Worm (Caenorhabditis elegans) whole organism, late embryonic: ENCODE results near the gene ccd-5.
A peak's percentile ranks its signal among the peaks of the same experiment; 100 is the strongest.

ENCODE experiments used
- C08G9.2 ChIP-seq: sonication (generic microtip); optimal IDR thresholded peaks from 2 replicates; lab custom pipeline; 2016; ENCODE audit warnings: mild to moderate bottlenecking, missing genetic modification characterization, moderate library complexity, missing compliant biosample characterization
- F13H6.1 ChIP-seq: sonication (generic microtip); optimal IDR thresholded peaks from 2 replicates; lab custom pipeline; 2016; ENCODE audit warnings: missing genetic modification characterization, missing compliant biosample characterization
- K02D7.2 ChIP-seq: sonication (generic microtip); optimal IDR thresholded peaks from 2 replicates; lab custom pipeline; 2017; ENCODE audit warnings: mild to moderate bottlenecking, missing genetic modification characterization, missing compliant biosample characterization
- K09A11.1 ChIP-seq: sonication (generic microtip); optimal IDR thresholded peaks from 2 replicates; lab custom pipeline; 2017; ENCODE audit warnings: antibody characterized with exemption, mild to moderate bottlenecking, missing genetic modification characterization, missing compliant biosample characterization; ENCODE audit not compliant: insufficient read depth
- T23F11.4 ChIP-seq: fragments of 200-800 bp; sonication (Bioruptor generic); optimal IDR thresholded peaks from 2 replicates; lab custom pipeline; 2018; ENCODE audit warnings: mild to moderate bottlenecking, missing genetic modification characterization, missing compliant biosample characterization
- Y22D7AL.16 ChIP-seq: sonication (generic microtip); optimal IDR thresholded peaks from 2 replicates; lab custom pipeline; 2016; ENCODE audit warnings: missing genetic modification characterization, missing compliant biosample characterization
- ahr-1 ChIP-seq: sonication (generic microtip); optimal IDR thresholded peaks from 2 replicates; lab custom pipeline; 2016; ENCODE audit warnings: missing genetic modification characterization, missing compliant biosample characterization
- ama-1 ChIP-seq: fragments of 150-350 bp; optimal IDR thresholded peaks from 2 replicates; lab custom pipeline; 2014
- ceh-14 ChIP-seq: sonication (generic microtip); optimal IDR thresholded peaks from 2 replicates; lab custom pipeline; 2016; ENCODE audit warnings: missing genotype, missing genetic modification characterization, missing compliant biosample characterization
- ceh-18 ChIP-seq: sonication (generic microtip); optimal IDR thresholded peaks from 2 replicates; lab custom pipeline; 2016; ENCODE audit warnings: missing genetic modification characterization, missing compliant biosample characterization
- ceh-2 ChIP-seq: sonication (generic microtip); optimal IDR thresholded peaks from 2 replicates; lab custom pipeline; 2016; ENCODE audit warnings: missing genotype, missing genetic modification characterization, missing compliant biosample characterization
- ceh-30 ChIP-seq: fragments of 150-350 bp; optimal IDR thresholded peaks from 2 replicates; lab custom pipeline; 2014; ENCODE audit warnings: missing biosample characterization, missing genetic modification characterization
- ceh-34 ChIP-seq: sonication (generic microtip); optimal IDR thresholded peaks from 2 replicates; lab custom pipeline; 2016; ENCODE audit warnings: mild to moderate bottlenecking, missing genetic modification characterization, missing compliant biosample characterization
- ceh-48 ChIP-seq: sonication (generic microtip); optimal IDR thresholded peaks from 2 replicates; lab custom pipeline; 2016; ENCODE audit warnings: missing genetic modification characterization, inconsistent platforms, missing compliant biosample characterization
- dmd-4 ChIP-seq: sonication (generic microtip); optimal IDR thresholded peaks from 2 replicates; lab custom pipeline; 2016; ENCODE audit warnings: borderline replicate concordance, missing genetic modification characterization, missing compliant biosample characterization
- dve-1 ChIP-seq: sonication (generic microtip); optimal IDR thresholded peaks from 2 replicates; lab custom pipeline; 2017; ENCODE audit warnings: antibody characterized with exemption, mild to moderate bottlenecking, missing genetic modification characterization, missing compliant biosample characterization
- elt-2 ChIP-seq: sonication (generic microtip); optimal IDR thresholded peaks from 2 replicates; lab custom pipeline; 2016; ENCODE audit warnings: missing genetic modification reagents, missing genetic modification characterization, missing compliant biosample characterization
- elt-4 ChIP-seq: sonication (generic microtip); optimal IDR thresholded peaks from 2 replicates; lab custom pipeline; 2016; ENCODE audit warnings: missing genetic modification characterization, missing compliant biosample characterization
- fax-1 ChIP-seq: sonication (generic microtip); optimal IDR thresholded peaks from 2 replicates; lab custom pipeline; 2016; ENCODE audit warnings: missing genotype, missing genetic modification characterization, missing compliant biosample characterization
- fkh-10 ChIP-seq: fragments of 150-350 bp; optimal IDR thresholded peaks from 2 replicates; lab custom pipeline; 2014; ENCODE audit warnings: missing biosample characterization, missing genetic modification reagents, missing genetic modification characterization
- fkh-6 ChIP-seq: sonication (generic microtip); optimal IDR thresholded peaks from 2 replicates; lab custom pipeline; 2016; ENCODE audit warnings: missing genetic modification characterization, missing compliant biosample characterization
- gmeb-2 ChIP-seq: sonication (generic microtip); optimal IDR thresholded peaks from 2 replicates; lab custom pipeline; 2016; ENCODE audit warnings: missing genetic modification characterization, inconsistent platforms, missing compliant biosample characterization
- hlh-13 ChIP-seq: fragments of 200-800 bp; sonication (Bioruptor generic); optimal IDR thresholded peaks from 2 replicates; lab custom pipeline; 2018; ENCODE audit warnings: mild to moderate bottlenecking, missing genetic modification characterization, missing compliant biosample characterization
- hlh-30 ChIP-seq: sonication (generic microtip); optimal IDR thresholded peaks from 2 replicates; lab custom pipeline; 2017; ENCODE audit warnings: antibody characterized with exemption, missing genetic modification characterization, missing compliant biosample characterization; ENCODE audit not compliant: insufficient read depth
- hlh-6 ChIP-seq: sonication (generic microtip); optimal IDR thresholded peaks from 2 replicates; lab custom pipeline; 2016; ENCODE audit warnings: missing genotype, missing genetic modification characterization, missing compliant biosample characterization
- hlh-8 ChIP-seq: sonication (generic microtip); optimal IDR thresholded peaks from 2 replicates; lab custom pipeline; 2016; ENCODE audit warnings: missing genotype, missing genetic modification characterization, missing compliant biosample characterization
- lin-11 ChIP-seq: fragments of 200-800 bp; sonication (Bioruptor generic); optimal IDR thresholded peaks from 2 replicates; lab custom pipeline; 2018; ENCODE audit warnings: mild to moderate bottlenecking, missing genetic modification characterization, missing compliant biosample characterization
- mec-3 ChIP-seq: sonication (generic microtip); optimal IDR thresholded peaks from 2 replicates; lab custom pipeline; 2016; ENCODE audit warnings: borderline replicate concordance, missing genetic modification characterization, missing compliant biosample characterization
- nfya-1 ChIP-seq: sonication (generic microtip); optimal IDR thresholded peaks from 2 replicates; lab custom pipeline; 2017; ENCODE audit warnings: missing genetic modification characterization, mild to moderate bottlenecking, missing compliant biosample characterization, antibody characterized with exemption, moderate library complexity
- npax-4 ChIP-seq: sonication (generic microtip); optimal IDR thresholded peaks from 2 replicates; lab custom pipeline; 2016; ENCODE audit warnings: missing genetic modification characterization, missing compliant biosample characterization
- pag-3 ChIP-seq: sonication (generic microtip); optimal IDR thresholded peaks from 2 replicates; lab custom pipeline; 2016; ENCODE audit warnings: missing compliant biosample characterization, missing genetic modification characterization, borderline replicate concordance
- pat-9 ChIP-seq: fragments of 200-800 bp; sonication (Bioruptor generic); optimal IDR thresholded peaks from 2 replicates; lab custom pipeline; 2018; ENCODE audit warnings: mild to moderate bottlenecking, missing genetic modification characterization, moderate library complexity, missing compliant biosample characterization
- pax-1 ChIP-seq: fragments of 150-350 bp; optimal IDR thresholded peaks from 2 replicates; lab custom pipeline; 2014; ENCODE audit warnings: missing biosample characterization, missing genetic modification characterization
- pha-2 ChIP-seq: sonication (generic microtip); optimal IDR thresholded peaks from 2 replicates; lab custom pipeline; 2017; ENCODE audit warnings: mild to moderate bottlenecking, missing genetic modification characterization, missing compliant biosample characterization
- pros-1 ChIP-seq: fragments of 150-350 bp; optimal IDR thresholded peaks from 2 replicates; lab custom pipeline; 2014; ENCODE audit warnings: missing biosample characterization, missing genetic modification reagents, missing genetic modification characterization
- ref-2 ChIP-seq: sonication (generic microtip); optimal IDR thresholded peaks from 2 replicates; lab custom pipeline; 2016; ENCODE audit warnings: missing genetic modification characterization, missing compliant biosample characterization
- syd-9 ChIP-seq: sonication (generic microtip); optimal IDR thresholded peaks from 2 replicates; lab custom pipeline; 2016; ENCODE audit warnings: mild to moderate bottlenecking, missing genetic modification characterization, moderate library complexity, missing compliant biosample characterization
- tbx-7 ChIP-seq: sonication (generic microtip); optimal IDR thresholded peaks from 2 replicates; lab custom pipeline; 2016; ENCODE audit warnings: missing genotype, missing genetic modification characterization, missing compliant biosample characterization
- unc-3 ChIP-seq, 2 experiments: fragments of 200-800 bp in 1 of 2; sonication (Bioruptor generic) in 1 of 2; sonication (generic microtip) in 1 of 2; conservative IDR thresholded peaks in 1 of 2; optimal IDR thresholded peaks in 1 of 2; 2 replicates each; pipeline versions ENCODE4 v1.3.6 to Lab custom; 2016 to 2022; ENCODE audit warnings: missing compliant biosample characterization in 2 of 2, missing genetic modification characterization in 2 of 2, missing genetic modification reagents in 1 of 2
- unc-42 ChIP-seq: sonication (generic microtip); optimal IDR thresholded peaks from 2 replicates; lab custom pipeline; 2016; ENCODE audit warnings: missing genotype, missing genetic modification characterization, missing compliant biosample characterization
- unc-55 ChIP-seq: sonication (generic microtip); optimal IDR thresholded peaks from 2 replicates; lab custom pipeline; 2017; ENCODE audit warnings: missing biosample characterization, missing genetic modification reagents, missing genetic modification characterization
- unc-86 ChIP-seq: sonication (generic microtip); optimal IDR thresholded peaks from 2 replicates; lab custom pipeline; 2016; ENCODE audit warnings: missing genetic modification characterization, missing compliant biosample characterization
- ztf-16 ChIP-seq: sonication (generic microtip); optimal IDR thresholded peaks from 2 replicates; lab custom pipeline; 2017; ENCODE audit warnings: missing genetic modification characterization, missing compliant biosample characterization

Gene ccd-5

ce11 chrX:2536246-2536772 lies 36.1 kb downstream of the ccd-5 start (continued):
- peak; percentile 48 for TF ChIP-seq C08G9.2
- TF ChIP-seq pax-1 (tag; lab: Kevin White, UChicago), result no peak
- TF ChIP-seq nfya-1, result peak; percentile 88
- peak; percentile 87 for TF ChIP-seq F13H6.1
- TF ChIP-seq unc-86, result no peak
- TF ChIP-seq syd-9 (tag; lab: Kevin White, UChicago), result peak; percentile 61
- TF ChIP-seq unc-55 (GFP tag; lab: Kevin White, UChicago), result peak; percentile 97
- TF ChIP-seq hlh-8 (tag; lab: Kevin White, UChicago), result no peak
- TF ChIP-seq dmd-4, result no peak
- no peak for TF ChIP-seq ceh-30
- TF ChIP-seq ztf-16 (tag; lab: Kevin White, UChicago), result peak; percentile 40
- peak; percentile 19 for TF ChIP-seq elt-2 (tag; lab: Kevin White, UChicago)
- TF ChIP-seq mec-3 (tag; lab: Kevin White, UChicago), result no peak
- no peak for TF ChIP-seq elt-4 (tag; lab: Kevin White, UChicago)
- no peak for TF ChIP-seq Y22D7AL.16
- no peak for TF ChIP-seq gmeb-2 (tag; lab: Kevin White, UChicago)
- TF ChIP-seq hlh-13, result no peak
- TF ChIP-seq ahr-1, result no peak
- TF ChIP-seq pha-2 (tag; lab: Kevin White, UChicago), result peak; percentile 38
- peak; percentile 58 for TF ChIP-seq ceh-14 (tag; lab: Kevin White, UChicago)
- no peak for TF ChIP-seq tbx-7 (tag; lab: Kevin White, UChicago)
- TF ChIP-seq pros-1 (tag; lab: Kevin White, UChicago), result peak; percentile 56
- TF ChIP-seq fkh-6 (tag; lab: Kevin White, UChicago), result no peak
- no peak for TF ChIP-seq lin-11 (tag; lab: Kevin White, UChicago)
- TF ChIP-seq ama-1 (lab: Kevin White, UChicago), result no peak
- peak; percentile 19 for TF ChIP-seq K09A11.1 (tag; lab: Kevin White, UChicago)
- TF ChIP-seq unc-42 (tag; lab: Kevin White, UChicago), result peak; percentile 86
- peak; percentile 91 for TF ChIP-seq ceh-18 (tag; lab: Kevin White, UChicago)
- TF ChIP-seq ref-2, result peak; percentile 81
- TF ChIP-seq K02D7.2 (tag; lab: Kevin White, UChicago), result no peak
- no peak for TF ChIP-seq pat-9 (tag; lab: Kevin White, UChicago)
- TF ChIP-seq ceh-2 (tag; lab: Kevin White, UChicago), result peak; percentile 50
- no peak for TF ChIP-seq unc-3 (GFP tag; conservative IDR thresholded peaks at IDR 0.05; lab: Robert Waterston, UW)
- TF ChIP-seq unc-3 (tag; optimal IDR thresholded peaks at IDR 0.05; lab: Kevin White, UChicago), result no peak
- peak; percentile 87 for TF ChIP-seq ceh-34 (tag; lab: Kevin White, UChicago)
- TF ChIP-seq ceh-48 (tag; lab: Kevin White, UChicago), result peak; percentile 78
- no peak for TF ChIP-seq fkh-10 (GFP tag; lab: Kevin White, UChicago)
- TF ChIP-seq T23F11.4, result peak; percentile 34

ce11 chrX:2532357-2532756 lies 40.1 kb downstream of the ccd-5 start, which contains the start of gene tbc-12:
Gene tbc-12 (minus strand): TSS chrX:2532457.
- TF ChIP-seq npax-4 (tag; lab: Kevin White, UChicago) (no peak), ref-2 (no peak), dve-1 (tag; lab: Kevin White, UChicago) (no peak), ceh-14 (tag; lab: Kevin White, UChicago) (no peak), pha-2 (tag; lab: Kevin White, UChicago) (no peak), hlh-6 (tag; lab: Kevin White, UChicago) (no peak), fax-1 (tag; lab: Kevin White, UChicago) (no peak), pag-3 (tag; lab: Kevin White, UChicago) (no peak), ceh-2 (tag; lab: Kevin White, UChicago) (no peak), F13H6.1 (no peak), T23F11.4 (no peak), pat-9 (tag; lab: Kevin White, UChicago) (no peak), hlh-30 (tag; lab: Kevin White, UChicago) (no peak), ahr-1 (no peak), pax-1 (tag; lab: Kevin White, UChicago) (no peak)
